Worm (Caenorhabditis elegans) whole organism, L4 larva: Measurements from ENCODE around the gene tnt-2.

Experiments used
- D1046.2 ChIP-seq: fragments of 200-800 bp; sonication (Bioruptor generic); IDR thresholded peaks from 2 replicates; pipeline ENCODE4 v1.3.6; 2022; ENCODE audit warnings: missing genetic modification characterization, missing compliant biosample characterization
- F37D6.2 ChIP-seq: sonication (generic microtip); optimal IDR thresholded peaks from 2 replicates; lab custom pipeline; 2016; ENCODE audit warnings: mild to moderate bottlenecking, missing genetic modification characterization, missing compliant biosample characterization
- Y105C5A.15 ChIP-seq: fragments of 200-800 bp; sonication (Bioruptor generic); IDR thresholded peaks from 2 replicates; pipeline ENCODE4 v1.3.6; 2022; ENCODE audit warnings: missing genetic modification characterization, missing compliant biosample characterization
- Y48G9A.11 ChIP-seq: fragments of 200-800 bp; sonication (Bioruptor generic); IDR thresholded peaks from 2 replicates; pipeline ENCODE4 v1.3.6; 2022; ENCODE audit warnings: missing genetic modification reagents, missing genetic modification characterization, missing compliant biosample characterization
- aha-1 ChIP-seq: fragments of 150-350 bp; peaks from one replicate; lab custom pipeline; 2014; ENCODE audit warnings: missing biosample characterization, missing genetic modification characterization
- attf-4 ChIP-seq: sonication (generic microtip); optimal IDR thresholded peaks from 3 replicates; lab custom pipeline; 2017; ENCODE audit warnings: missing biosample characterization, missing genetic modification characterization
- ceh-62 ChIP-seq: sonication (generic microtip); optimal IDR thresholded peaks from 2 replicates; lab custom pipeline; 2017; ENCODE audit warnings: missing biosample characterization, missing genetic modification characterization
- ces-1 ChIP-seq: fragments of 150-350 bp; sonication (generic microtip); optimal IDR thresholded peaks from 4 replicates; lab custom pipeline; 2014; ENCODE audit warnings: missing biosample characterization, missing genetic modification reagents, missing genetic modification characterization
- ctbp-1 ChIP-seq: fragments of 200-800 bp; sonication (Bioruptor generic); IDR thresholded peaks from 2 replicates; pipeline ENCODE4 v1.3.6; 2022; ENCODE audit warnings: missing genetic modification reagents, missing genetic modification characterization, missing compliant biosample characterization
- daf-16 ChIP-seq, 3 experiments: sonication (generic microtip); optimal IDR thresholded peaks; 2 replicates each; lab custom pipeline; 2016 to 2017; ENCODE audit warnings: missing genetic modification characterization in 3 of 3, missing genetic modification reagents in 3 of 3, mild to moderate bottlenecking in 2 of 3, missing compliant biosample characterization in 2 of 3, missing biosample characterization in 1 of 3, moderate library complexity in 1 of 3
- daf-19 ChIP-seq: fragments of 200-800 bp; sonication (Bioruptor generic); conservative IDR thresholded peaks from 2 replicates; pipeline ENCODE4 v1.3.6; 2022; ENCODE audit warnings: missing genetic modification characterization, missing compliant biosample characterization
- daf-8 ChIP-seq: fragments of 200-800 bp; sonication (Bioruptor generic); IDR thresholded peaks from 2 replicates; pipeline ENCODE4 v1.3.6; 2022; ENCODE audit warnings: missing genetic modification characterization, missing compliant biosample characterization
- dmd-9 ChIP-seq: fragments of 200-800 bp; sonication (Bioruptor generic); IDR thresholded peaks from 2 replicates; pipeline ENCODE4 v1.3.6; 2022; ENCODE audit warnings: missing genetic modification reagents, missing genetic modification characterization, missing compliant biosample characterization
- dpl-1 ChIP-seq: fragments of 150-350 bp; optimal IDR thresholded peaks from 2 replicates; lab custom pipeline; 2014; ENCODE audit warnings: missing biosample characterization, missing genetic modification reagents, missing genetic modification characterization
- dve-1 ChIP-seq: sonication (generic microtip); optimal IDR thresholded peaks from 2 replicates; lab custom pipeline; 2017; ENCODE audit warnings: antibody characterized with exemption, mild to moderate bottlenecking, missing genetic modification characterization, missing compliant biosample characterization; ENCODE audit not compliant: insufficient read depth
- fos-1 ChIP-seq: fragments of 150-350 bp; optimal IDR thresholded peaks from 2 replicates; lab custom pipeline; 2014; ENCODE audit warnings: missing biosample characterization, missing genetic modification characterization
- hif-1 ChIP-seq, 2 experiments: sonication (generic microtip); optimal IDR thresholded peaks; 2 replicates each; lab custom pipeline; 2016 to 2017; ENCODE audit warnings: missing compliant biosample characterization in 2 of 2, missing genetic modification characterization in 2 of 2, missing genetic modification reagents in 2 of 2, missing genotype in 2 of 2, mild to moderate bottlenecking in 1 of 2
- hlh-11 ChIP-seq: fragments of 200-800 bp; sonication (Bioruptor generic); optimal IDR thresholded peaks from 2 replicates; lab custom pipeline; 2018; ENCODE audit warnings: mild to moderate bottlenecking, missing genetic modification characterization, missing compliant biosample characterization
- hlh-30 ChIP-seq: sonication (generic microtip); optimal IDR thresholded peaks from 2 replicates; lab custom pipeline; 2017; ENCODE audit warnings: antibody characterized with exemption, mild to moderate bottlenecking, missing genetic modification characterization, missing compliant biosample characterization; ENCODE audit not compliant: insufficient read depth
- lim-7 ChIP-seq: fragments of 200-800 bp; sonication (Bioruptor generic); IDR thresholded peaks from 2 replicates; pipeline ENCODE4 v1.3.6; 2022; ENCODE audit warnings: missing genetic modification characterization, missing compliant biosample characterization
- lin-38 ChIP-seq: fragments of 200-800 bp; sonication (Bioruptor generic); IDR thresholded peaks from 2 replicates; pipeline ENCODE4 v1.3.6; 2022; ENCODE audit warnings: missing genetic modification reagents, missing genetic modification characterization, missing compliant biosample characterization
- lir-3 ChIP-seq: sonication (generic microtip); optimal IDR thresholded peaks from 2 replicates; lab custom pipeline; 2016; ENCODE audit warnings: mild to moderate bottlenecking, missing genetic modification characterization, missing compliant biosample characterization
- madf-9 ChIP-seq: fragments of 200-800 bp; sonication (Bioruptor generic); conservative IDR thresholded peaks from 2 replicates; pipeline ENCODE4 v1.3.6; 2022; ENCODE audit warnings: missing genetic modification reagents, missing genetic modification characterization, missing compliant biosample characterization
- mdl-1 ChIP-seq, 2 experiments: fragments of 150-350 bp in 1 of 2; sonication (generic microtip) in 1 of 2; optimal IDR thresholded peaks; 2 replicates each; lab custom pipeline; 2014 to 2017; ENCODE audit warnings: missing biosample characterization in 2 of 2, missing genetic modification characterization in 2 of 2
- mdt-29 ChIP-seq: fragments of 200-800 bp; sonication (Bioruptor generic); IDR thresholded peaks from 2 replicates; pipeline ENCODE4 v1.3.6; 2022; ENCODE audit warnings: missing genetic modification reagents, missing genetic modification characterization, missing compliant biosample characterization
- nhr-10 ChIP-seq: fragments of 150-350 bp; optimal IDR thresholded peaks from 2 replicates; lab custom pipeline; 2014; ENCODE audit warnings: missing biosample characterization, missing genetic modification characterization
- nhr-11 ChIP-seq: fragments of 150-350 bp; optimal IDR thresholded peaks from 2 replicates; lab custom pipeline; 2014; ENCODE audit warnings: missing biosample characterization, missing genetic modification characterization
- nhr-111 ChIP-seq: fragments of 200-800 bp; sonication (Bioruptor generic); optimal IDR thresholded peaks from 2 replicates; lab custom pipeline; 2018; ENCODE audit warnings: mild to moderate bottlenecking, missing genetic modification characterization, missing compliant biosample characterization
- nhr-28 ChIP-seq: fragments of 150-350 bp; optimal IDR thresholded peaks from 2 replicates; lab custom pipeline; 2014; ENCODE audit warnings: missing biosample characterization, missing genetic modification characterization
- pha-4 ChIP-seq, 2 experiments: fragments of 150-350 bp in 1 of 2; fragments of 200-800 bp in 1 of 2; sonication (Bioruptor generic) in 1 of 2; IDR thresholded peaks in 1 of 2; optimal IDR thresholded peaks in 1 of 2; 2 replicates each; pipeline versions ENCODE4 v1.3.6 to Lab custom; 2014 to 2022; ENCODE audit warnings: missing genetic modification characterization in 2 of 2, missing genetic modification reagents in 2 of 2, missing biosample characterization in 1 of 2, missing compliant biosample characterization in 1 of 2
- php-3 ChIP-seq: fragments of 200-800 bp; sonication (Bioruptor generic); IDR thresholded peaks from 2 replicates; pipeline ENCODE4 v1.3.6; 2022; ENCODE audit warnings: missing genetic modification reagents, missing genetic modification characterization, missing compliant biosample characterization
- set-16 ChIP-seq: fragments of 200-800 bp; sonication (Bioruptor generic); IDR thresholded peaks from 2 replicates; pipeline ENCODE4 v1.3.6; 2022; ENCODE audit warnings: missing genetic modification reagents, missing genetic modification characterization, missing compliant biosample characterization
- snpc-4 ChIP-seq: fragments of 150-350 bp; optimal IDR thresholded peaks from 2 replicates; lab custom pipeline; 2014; ENCODE audit warnings: missing biosample characterization, missing genetic modification characterization

tnt-2 gene

ce11 chrX:8723127-8723600, at the start of gene tnt-2:
Gene tnt-2, minus strand, starts transcription at chrX:8723550.
- TF ChIP-seq dve-1 (tag; lab: Kevin White, UChicago) (no peak), Y48G9A.11 (GFP tag; lab: Robert Waterston, UW) (no peak), daf-16 (GFP tag; optimal IDR thresholded peaks at IDR 0.05; lab: Kevin White, UChicago) (no peak), daf-16 (tag; optimal IDR thresholded peaks at IDR 0.05; lab: Kevin White, UChicago) (no peak), Y105C5A.15 (GFP tag; lab: Robert Waterston, UW) (no peak), aha-1 (tag; lab: Kevin White, UChicago) (peak; percentile 58), lim-7 (GFP tag; lab: Robert Waterston, UW) (no peak), set-16 (GFP tag; lab: Robert Waterston, UW) (peak; percentile 90), snpc-4 (tag; lab: Kevin White, UChicago) (no peak), nhr-111 (GFP tag; lab: Kevin White, UChicago) (no peak), lin-38 (GFP tag; lab: Robert Waterston, UW) (no peak)
- TF ChIP-seq, all 104 proteins: peak for 2

DNA sequence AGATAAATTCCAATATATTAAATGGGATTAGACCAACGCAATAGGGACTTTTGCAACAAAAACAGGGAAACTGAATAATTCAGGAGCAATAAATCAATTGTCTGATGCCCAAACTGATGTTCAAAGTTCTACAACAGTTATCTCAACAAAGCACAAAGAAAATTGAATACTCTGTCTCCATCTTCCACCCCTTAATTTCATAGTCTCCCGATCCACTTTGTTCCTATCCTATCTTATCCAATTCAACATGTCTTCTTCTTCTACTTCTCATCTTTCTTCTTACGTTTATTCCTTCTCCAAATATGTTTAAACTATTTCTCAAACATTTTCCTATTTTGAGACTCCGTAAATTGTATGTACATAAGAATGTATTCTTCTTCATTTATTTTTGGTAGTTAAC, 47.0 kb upstream of the tnt-2 start:
- TF ChIP-seq mdt-29 = no peak
- TF ChIP-seq ces-1 = peak; percentile 11

DNA sequence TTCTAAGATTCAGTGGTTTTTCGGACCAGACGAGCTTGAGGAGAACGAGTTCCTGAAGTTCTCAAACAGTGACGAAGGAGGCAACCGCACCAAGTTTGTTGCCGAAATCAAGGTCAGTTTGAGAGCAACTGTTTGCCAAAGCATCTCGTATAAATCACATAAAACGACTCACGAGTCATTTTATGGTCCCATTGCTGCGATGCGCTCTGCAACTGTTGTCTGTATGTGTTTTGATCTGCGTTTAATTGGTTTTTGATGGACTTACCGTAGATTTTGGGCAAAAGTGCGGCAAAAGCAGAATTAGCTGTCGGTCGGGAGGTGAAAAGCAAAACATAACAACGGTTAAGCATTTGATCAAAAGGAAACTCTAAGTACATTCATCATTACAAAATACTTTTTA, 40.7 kb upstream of the tnt-2 start:
- no peak for TF ChIP-seq ceh-62 (tag; lab: Kevin White, UChicago)
- no peak for TF ChIP-seq attf-4 (tag; lab: Kevin White, UChicago)
- TF ChIP-seq D1046.2 = no peak
- no peak for TF ChIP-seq dpl-1 (GFP tag; lab: Kevin White, UChicago)
- no peak for TF ChIP-seq daf-19
- TF ChIP-seq daf-16 (GFP tag; optimal IDR thresholded peaks at IDR 0.05; lab: Kevin White, UChicago) = peak in 1 of 2 experiments; percentile 34
- TF ChIP-seq daf-16 (tag; optimal IDR thresholded peaks at IDR 0.05; lab: Kevin White, UChicago) = no peak
- no peak for TF ChIP-seq pha-4 (GFP tag; IDR thresholded peaks at IDR 0.05; lab: Robert Waterston, UW)
- TF ChIP-seq pha-4 (tag; optimal IDR thresholded peaks at IDR 0.05; lab: Kevin White, UChicago) = no peak
- peak; percentile 11 for TF ChIP-seq hlh-11 (tag; lab: Kevin White, UChicago)
- 0 out of 2 replicates have a peak, but pooled peaks have one; percentile 25 for TF ChIP-seq php-3

- no peak for TF ChIP-seq lir-3 (tag; lab: Kevin White, UChicago)
- TF ChIP-seq F37D6.2 = no peak
- no peak for TF ChIP-seq madf-9 (GFP tag; lab: Robert Waterston, UW)
These were observed 40.3 kb upstream of the tnt-2 start, which contains the start of gene zig-12 for ce11 chrX:8763607-8764006. Gene zig-12, plus strand, starts transcription at chrX:8763907.

DNA sequence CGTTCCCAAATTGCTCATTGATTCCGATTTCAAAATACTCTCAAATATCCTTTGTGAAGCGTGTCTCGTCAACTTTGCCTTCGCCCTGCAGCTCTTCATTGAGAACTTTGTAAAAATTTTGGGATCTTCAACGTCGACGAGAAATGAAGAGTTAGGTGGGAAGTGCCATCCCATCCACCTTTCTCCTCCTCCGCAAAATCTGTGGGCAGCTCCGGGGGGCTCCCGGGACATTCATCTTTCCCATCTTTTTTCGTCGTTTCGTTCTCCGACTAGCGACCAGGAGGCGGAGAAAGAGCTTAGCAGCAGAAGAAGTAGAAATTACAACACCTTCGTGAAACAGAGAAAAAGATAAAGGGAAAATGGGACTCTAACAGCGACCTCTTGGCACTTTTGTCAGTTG, 39.6 kb upstream of the tnt-2 start:
- TF ChIP-seq nhr-11 (tag; lab: Kevin White, UChicago) (peak; percentile 4), hlh-11 (tag; lab: Kevin White, UChicago) (peak; percentile 3), fos-1 (tag; lab: Kevin White, UChicago) (no peak)

- no peak for TF ChIP-seq D1046.2
- no peak for TF ChIP-seq daf-16 (GFP tag; optimal IDR thresholded peaks at IDR 0.05; lab: Kevin White, UChicago)
- TF ChIP-seq daf-16 (tag; optimal IDR thresholded peaks at IDR 0.05; lab: Kevin White, UChicago) = peak; percentile 11
These were observed 38.1 kb upstream of the tnt-2 start, which contains the start of gene M02D8.5 for ce11 chrX:8761497-8761896. Gene M02D8.5, minus strand, starts transcription at chrX:8761597.

DNA sequence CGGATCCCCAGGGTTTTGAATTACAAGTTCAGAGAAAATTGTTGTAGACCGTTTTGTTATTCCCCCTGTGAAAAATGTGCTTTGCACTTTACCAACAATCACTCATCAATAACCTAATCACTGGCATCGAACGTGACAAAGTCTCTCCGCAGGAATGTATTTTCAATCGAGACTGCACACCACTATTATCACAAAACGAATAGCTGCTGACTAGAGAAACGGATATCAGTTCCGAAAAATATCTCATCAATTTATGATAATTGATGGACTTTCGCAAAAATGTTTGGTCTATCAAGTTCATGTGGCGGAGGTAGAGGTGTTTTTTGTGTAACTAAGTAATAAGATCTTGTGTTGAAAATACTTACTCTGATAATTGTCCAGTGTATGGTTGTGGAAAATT, 37.7 kb upstream of the tnt-2 start:
- TF ChIP-seq hif-1 (tag; optimal IDR thresholded peaks at IDR 0.05; lab: Kevin White, UChicago) = peak in 1 of 2 experiments; percentile 10
- no peak for TF ChIP-seq dmd-9 (GFP tag; lab: Robert Waterston, UW)
- peak; percentile 31 for TF ChIP-seq dve-1 (tag; lab: Kevin White, UChicago)
- TF ChIP-seq nhr-28 = peak; percentile 34
- peak; percentile 42 for TF ChIP-seq nhr-10
- no peak for TF ChIP-seq Y48G9A.11 (GFP tag; lab: Robert Waterston, UW)
- TF ChIP-seq ctbp-1 (GFP tag; lab: Robert Waterston, UW) = no peak
- peak in 1 of 2 experiments; percentile 58 for TF ChIP-seq daf-16 (GFP tag; optimal IDR thresholded peaks at IDR 0.05; lab: Kevin White, UChicago)
- peak; percentile 41 for TF ChIP-seq daf-16 (tag; optimal IDR thresholded peaks at IDR 0.05; lab: Kevin White, UChicago)
- peak; percentile 12 for TF ChIP-seq hlh-11 (tag; lab: Kevin White, UChicago)
- TF ChIP-seq mdl-1 (tag; optimal IDR thresholded peaks at IDR 0.05; lab: Kevin White, UChicago) = peak in 1 of 2 experiments; percentile 3
- TF ChIP-seq daf-8 = no peak
- peak; percentile 40 for TF ChIP-seq hlh-30 (tag; lab: Kevin White, UChicago)
